Worm (Caenorhabditis elegans) whole organism, L1 larva: Measurements from ENCODE around the gene Y40H7A.10.

Experiments
- C16A3.4 ChIP-seq: fragments of 150-350 bp; optimal IDR thresholded peaks from 2 replicates; lab custom pipeline; 2014; ENCODE audit warnings: missing biosample characterization, missing genetic modification characterization
- fkh-10 ChIP-seq: sonication (generic microtip); optimal IDR thresholded peaks from 2 replicates; lab custom pipeline; 2017; ENCODE audit warnings: missing biosample characterization, missing genetic modification reagents, missing genetic modification characterization
- nhr-77 ChIP-seq: fragments of 150-350 bp; optimal IDR thresholded peaks from 2 replicates; lab custom pipeline; 2014; ENCODE audit warnings: missing biosample characterization, missing genetic modification characterization
- vab-15 ChIP-seq: sonication (generic microtip); optimal IDR thresholded peaks from 2 replicates; lab custom pipeline; 2017; ENCODE audit warnings: missing genotype, mild to moderate bottlenecking, missing genetic modification characterization, missing compliant biosample characterization

DNA sequence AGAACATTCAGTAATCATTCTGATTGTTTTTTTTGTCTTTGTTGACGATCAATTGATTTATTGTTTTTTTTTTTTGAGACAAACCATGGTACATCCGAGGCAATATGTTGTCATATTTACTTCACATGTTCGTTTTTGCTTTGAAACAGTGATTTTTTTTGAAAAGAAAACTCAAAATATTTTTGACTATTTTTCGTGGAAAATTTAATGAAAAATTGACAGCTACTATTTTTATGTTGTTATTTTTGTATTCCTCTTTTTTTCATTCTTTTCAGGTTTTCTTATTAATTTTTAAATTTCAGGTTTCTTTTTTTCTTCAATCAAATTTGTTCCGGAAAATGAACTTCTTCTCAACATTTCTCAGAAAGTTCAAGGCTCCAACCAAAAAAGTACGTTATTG lies 30.3 kb upstream of the Y40H7A.10 start, which contains the start of gene Y73F8A.36:
- TF ChIP-seq nhr-77, result no peak
- no peak for TF ChIP-seq C16A3.4
- no peak for TF ChIP-seq fkh-10 (GFP tag; lab: Kevin White, UChicago)
- TF ChIP-seq vab-15 (tag; lab: Kevin White, UChicago), result no peak
